Worm (Caenorhabditis elegans) whole organism, dauer: ENCODE results near the gene clec-153.

ENCODE experiments used
- unc-62 ChIP-seq: sonication (generic microtip); optimal IDR thresholded peaks from 2 replicates; lab custom pipeline; 2017; ENCODE audit warnings: missing biosample characterization, missing genetic modification reagents, missing genetic modification characterization

Gene clec-153

DNA sequence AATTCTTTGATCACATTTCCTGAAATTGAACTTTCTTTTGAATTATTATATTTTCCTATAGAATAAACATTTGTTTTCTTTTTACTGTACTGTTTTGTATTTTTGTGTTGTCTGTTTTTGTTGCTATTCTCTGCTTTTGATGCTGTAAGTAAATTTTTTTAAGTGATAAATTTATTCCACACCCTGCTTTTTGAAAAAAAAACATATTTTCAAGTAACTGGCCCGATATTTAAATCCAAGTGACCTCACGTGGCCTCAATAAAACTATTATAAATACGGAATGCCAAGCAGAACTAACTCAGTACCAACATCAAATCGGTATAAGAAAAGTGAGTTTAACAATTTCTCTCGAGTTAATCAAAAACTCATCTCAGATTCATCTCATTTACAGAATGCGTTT, 6.9 kb upstream of the clec-153 start, which contains the start of gene clec-151:
Gene clec-151, plus strand, starts transcription at position 301 of the 400 bp plus-strand sequence.
- TF ChIP-seq unc-62 (GFP tag; lab: Kevin White, UChicago), result no peak

DNA sequence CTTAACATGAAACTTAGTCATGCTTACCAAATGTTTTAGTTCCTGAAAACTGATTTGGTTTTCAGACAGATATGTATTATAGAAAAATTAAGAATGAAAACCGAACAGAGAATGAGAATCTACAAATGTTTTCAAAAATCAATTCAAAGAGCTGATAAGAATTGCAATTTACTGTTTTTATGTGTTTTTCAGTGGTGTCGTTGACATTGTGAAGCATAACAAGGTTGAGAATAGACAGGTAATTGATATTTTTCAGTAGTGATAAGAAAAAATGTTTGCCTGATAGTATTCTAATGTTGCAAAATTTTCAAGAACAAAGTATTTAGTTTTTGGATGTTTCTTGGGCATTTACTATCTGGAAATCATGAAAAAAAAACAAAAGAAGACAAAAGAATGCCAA, 8.2 kb downstream of the clec-153 start, which contains the start of gene pfas-1:
Gene pfas-1, minus strand, starts transcription at position 49 of the 400 bp plus-strand sequence.
- no peak for TF ChIP-seq unc-62 (GFP tag; lab: Kevin White, UChicago)

DNA sequence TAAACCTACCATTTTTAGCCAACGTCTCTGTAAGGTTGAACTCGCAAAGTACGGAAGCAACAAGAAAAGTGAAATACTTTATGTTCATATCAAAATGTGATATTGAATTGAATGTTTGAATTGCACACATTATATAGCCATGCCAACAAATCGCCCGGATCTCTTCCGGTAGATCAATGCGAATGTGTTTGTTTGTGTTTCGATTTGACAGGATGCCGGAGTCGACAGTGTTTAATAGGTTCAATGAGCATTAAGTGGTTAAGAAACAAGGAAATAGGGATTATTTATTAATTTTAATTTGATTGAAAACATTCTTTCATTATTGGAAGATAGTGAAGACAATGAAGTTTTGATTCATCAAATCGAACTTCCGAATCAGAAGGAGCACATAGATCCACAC, 11.2 kb downstream of the clec-153 start, which contains the start of gene pqn-29:
Gene pqn-29, minus strand, starts transcription at position 101 of the 400 bp plus-strand sequence.
- no peak for TF ChIP-seq unc-62 (GFP tag; lab: Kevin White, UChicago)

DNA sequence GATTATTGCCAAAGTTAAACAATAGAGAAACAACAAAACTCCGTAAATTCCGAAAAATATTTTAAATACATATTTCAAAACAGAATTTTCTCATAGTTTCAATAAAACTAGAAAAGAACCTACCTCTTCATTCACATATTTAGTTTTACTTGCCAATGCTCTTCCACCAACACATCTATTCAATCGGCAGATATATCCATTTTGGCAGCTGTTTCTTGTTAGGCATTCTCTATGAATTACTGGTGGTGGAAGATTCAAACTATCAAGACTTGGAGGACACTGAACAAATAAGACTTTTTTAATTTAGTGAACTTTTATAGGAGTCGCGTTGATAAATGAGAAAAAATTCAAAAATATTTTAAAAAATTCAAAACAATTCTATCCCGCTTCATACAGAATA, 12.3 kb downstream of the clec-153 start:
- no peak for TF ChIP-seq unc-62 (GFP tag; lab: Kevin White, UChicago)

DNA sequence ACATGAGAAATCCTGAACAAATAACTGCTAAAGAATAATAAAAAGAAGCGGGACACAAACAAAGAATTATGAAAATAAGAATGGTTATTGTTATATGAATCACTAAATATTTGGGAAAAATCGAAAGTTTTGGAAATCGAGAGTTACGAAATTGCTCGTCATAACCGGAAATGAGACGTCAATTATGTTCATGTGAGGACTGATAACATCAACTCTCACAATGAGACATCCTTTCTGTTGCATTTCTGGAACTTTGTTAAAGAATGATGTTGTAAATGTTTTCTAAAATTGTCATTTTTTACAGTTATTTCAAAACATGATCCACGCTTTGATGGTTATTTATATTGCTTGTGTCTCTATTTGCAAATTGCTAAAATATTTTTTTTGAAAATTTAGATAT, 12.8 kb downstream of the clec-153 start, which contains the start of gene T23F11.6:
Gene T23F11.6, minus strand, starts transcription at position 45 of the 400 bp plus-strand sequence.
- TF ChIP-seq unc-62 (GFP tag; lab: Kevin White, UChicago), result no peak

DNA sequence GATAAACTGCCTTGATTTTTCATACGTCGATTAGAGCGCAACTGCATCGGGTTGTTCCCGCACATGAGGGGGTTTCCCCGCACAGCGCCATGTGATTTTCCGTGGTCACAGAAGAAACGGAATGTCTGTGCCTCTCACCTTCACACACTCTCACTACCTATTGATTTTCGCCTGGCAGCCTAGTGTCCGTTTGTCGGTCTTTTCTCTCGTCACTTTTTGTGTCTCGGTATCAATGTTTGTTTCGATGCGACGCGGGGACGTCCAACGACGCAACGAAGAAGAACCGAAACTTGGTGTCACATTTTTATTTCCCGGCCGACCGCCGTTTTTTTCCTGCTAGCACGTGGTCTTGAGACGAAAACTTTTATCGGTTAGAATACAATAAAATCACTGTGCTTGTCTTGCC, 14.3 kb downstream of the clec-153 start:
- no peak for TF ChIP-seq unc-62 (GFP tag; lab: Kevin White, UChicago)

DNA sequence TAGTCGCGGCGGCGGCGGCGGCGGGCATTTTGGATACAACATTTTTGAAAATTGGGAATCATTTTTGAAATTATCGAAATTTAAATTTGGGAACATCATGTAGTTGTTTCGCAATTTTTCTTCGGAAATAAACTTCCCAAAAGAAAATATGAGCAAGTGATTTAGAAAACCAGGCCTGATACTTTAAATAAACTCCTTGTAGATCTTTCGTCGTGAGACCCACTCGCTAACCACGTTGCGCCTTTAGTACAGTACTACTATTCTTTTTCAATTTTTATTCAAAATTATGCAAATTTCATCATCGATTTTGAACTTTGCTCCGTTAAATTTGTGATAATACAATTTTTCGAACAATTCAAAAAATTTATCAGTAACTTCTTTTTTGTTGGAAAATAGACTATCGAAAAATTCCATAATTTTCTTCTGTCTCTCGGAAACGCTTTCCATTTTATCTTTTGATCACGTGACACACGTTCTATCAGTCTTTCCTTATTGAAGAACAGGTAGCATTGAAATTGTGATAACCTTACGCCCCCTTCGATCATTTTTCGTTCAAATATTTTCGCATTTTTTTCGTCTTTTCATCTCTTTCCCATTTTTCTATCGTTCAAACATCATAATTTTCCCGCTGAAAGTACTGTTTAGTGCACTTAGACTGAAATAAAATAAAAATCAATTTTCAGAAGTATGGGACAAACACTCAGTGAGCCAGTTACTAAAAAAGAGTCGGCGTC, 14.9 kb downstream of the clec-153 start, which contains the start of gene ppm-2:
Gene ppm-2, plus strand, starts transcription at position 684 of the 734 bp plus-strand sequence.
- no peak for TF ChIP-seq unc-62 (GFP tag; lab: Kevin White, UChicago)

DNA sequence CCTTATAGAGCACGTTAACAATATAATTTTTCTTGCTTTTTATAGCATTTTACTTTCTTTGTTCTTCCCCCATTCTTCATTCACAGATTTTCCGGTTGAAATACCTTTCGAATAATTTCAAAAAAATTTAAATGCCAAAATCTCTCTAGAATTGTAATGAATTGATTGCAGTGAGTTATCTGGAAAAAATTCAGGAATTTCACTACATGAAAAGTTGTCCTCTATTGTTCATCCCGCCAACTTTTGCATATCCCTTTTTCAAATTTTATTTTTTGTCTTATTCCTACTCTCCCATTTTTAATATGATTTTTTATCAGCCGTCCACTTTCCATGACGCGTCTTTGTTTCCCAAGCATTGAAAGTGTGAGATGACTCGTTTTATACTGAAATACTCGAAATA, 18.3 kb downstream of the clec-153 start:
- no peak for TF ChIP-seq unc-62 (GFP tag; lab: Kevin White, UChicago)

DNA sequence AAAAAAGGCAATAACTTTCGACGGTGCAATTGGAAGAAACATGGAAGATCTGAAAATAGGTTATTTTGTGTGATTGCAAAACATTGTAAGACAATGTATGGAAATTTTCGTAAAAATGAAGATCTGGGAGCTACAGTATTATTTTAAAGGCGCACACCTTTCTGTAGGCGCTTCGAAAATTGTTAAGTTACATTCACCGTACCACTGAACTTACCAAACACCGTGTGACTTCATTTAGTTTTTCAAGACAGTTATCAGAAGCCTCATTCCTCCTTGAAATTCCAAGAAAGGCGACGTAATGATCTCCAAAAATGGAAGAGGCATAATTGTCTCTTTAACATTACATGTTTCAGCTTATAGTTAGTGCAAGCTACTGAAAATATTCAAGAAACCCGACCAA, 18.9 kb downstream of the clec-153 start:
- TF ChIP-seq unc-62 (GFP tag; lab: Kevin White, UChicago), result no peak

DNA sequence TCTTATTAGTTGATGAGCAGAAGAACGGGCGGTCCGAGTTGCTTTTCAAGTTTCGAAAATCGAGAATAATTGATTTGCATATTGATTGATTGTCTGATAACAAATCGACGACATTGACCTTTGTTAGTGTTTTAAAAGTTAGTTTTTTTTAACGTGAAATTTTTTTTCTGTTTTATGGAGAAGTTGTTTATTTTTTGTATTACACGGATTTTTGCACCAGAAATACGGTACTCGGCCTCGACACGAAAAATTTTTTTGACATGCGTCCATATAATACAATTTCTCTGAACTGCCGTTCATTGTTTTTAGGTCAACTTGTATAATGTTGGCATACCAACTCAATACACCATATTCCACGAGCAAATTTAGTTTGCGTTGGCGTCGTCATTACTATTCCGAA, 20.4 kb downstream of the clec-153 start, which contains the start of gene T23F11.2:
Gene T23F11.2, minus strand, starts transcription at position 101 of the 400 bp plus-strand sequence.
- no peak for TF ChIP-seq unc-62 (GFP tag; lab: Kevin White, UChicago)

DNA sequence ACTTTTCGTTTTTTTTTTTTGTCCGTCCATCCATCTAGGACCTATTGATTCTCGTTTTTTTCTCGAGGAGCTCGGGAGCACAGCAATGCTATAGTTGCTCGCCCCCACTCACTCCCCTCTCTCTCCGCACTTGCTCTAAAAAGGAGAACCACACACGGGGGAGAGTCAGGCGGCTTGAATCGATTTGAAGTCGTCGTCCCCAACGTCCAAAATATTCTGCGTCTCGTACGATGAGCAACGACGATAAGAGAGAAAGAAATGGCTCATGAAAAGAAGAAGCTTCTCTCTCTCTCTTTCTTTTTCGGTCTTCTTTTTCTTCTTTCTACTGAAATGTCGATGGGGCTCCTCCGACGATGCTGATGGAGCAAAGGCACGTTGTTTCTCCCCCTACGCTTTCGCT, 21.4 kb downstream of the clec-153 start:
- no peak for TF ChIP-seq unc-62 (GFP tag; lab: Kevin White, UChicago)

DNA sequence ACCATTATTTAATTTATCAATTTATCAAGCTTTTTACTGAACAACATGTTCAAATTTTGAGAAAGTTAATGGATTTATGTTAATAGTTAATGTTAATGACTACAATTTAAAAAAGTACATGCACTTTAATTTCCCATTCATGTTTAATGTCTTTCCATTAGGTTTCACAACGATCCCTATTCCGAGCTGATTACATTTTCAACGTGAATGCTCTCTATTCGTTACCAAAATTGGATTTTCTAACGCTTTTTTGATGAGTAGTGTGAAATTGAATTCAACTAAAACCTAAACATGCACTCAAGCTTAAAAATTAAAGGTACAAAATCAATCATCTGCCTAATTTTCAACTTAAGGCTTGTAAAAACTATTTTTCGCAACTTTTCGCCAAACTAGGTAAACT, 22.3 kb downstream of the clec-153 start:
- TF ChIP-seq unc-62 (GFP tag; lab: Kevin White, UChicago), result no peak

DNA sequence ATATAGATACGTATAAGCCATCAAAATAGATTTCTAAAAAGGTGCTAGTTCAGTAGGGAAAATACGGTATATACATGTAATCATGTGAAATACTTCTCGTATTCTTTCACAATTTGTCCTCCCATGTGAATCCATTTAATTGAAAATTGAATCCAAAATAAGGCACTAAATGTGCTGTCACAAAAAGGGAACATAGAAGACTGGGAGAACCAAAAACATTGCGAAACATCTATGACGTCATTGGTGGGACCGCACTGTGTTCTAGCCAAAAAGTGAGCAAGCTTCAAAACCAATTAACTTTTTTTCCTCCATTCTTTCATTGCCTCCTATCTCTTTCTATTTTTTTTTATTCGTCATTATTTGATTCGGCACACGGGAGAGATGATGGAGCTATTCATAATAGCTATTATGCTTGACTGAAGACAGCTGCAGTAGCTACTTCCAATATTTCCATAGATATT, 23.4 kb downstream of the clec-153 start, which contains the start of gene cdka-1:
Gene cdka-1, plus strand, starts transcription at position 411 of the 461 bp plus-strand sequence.
- no peak for TF ChIP-seq unc-62 (GFP tag; lab: Kevin White, UChicago)

DNA sequence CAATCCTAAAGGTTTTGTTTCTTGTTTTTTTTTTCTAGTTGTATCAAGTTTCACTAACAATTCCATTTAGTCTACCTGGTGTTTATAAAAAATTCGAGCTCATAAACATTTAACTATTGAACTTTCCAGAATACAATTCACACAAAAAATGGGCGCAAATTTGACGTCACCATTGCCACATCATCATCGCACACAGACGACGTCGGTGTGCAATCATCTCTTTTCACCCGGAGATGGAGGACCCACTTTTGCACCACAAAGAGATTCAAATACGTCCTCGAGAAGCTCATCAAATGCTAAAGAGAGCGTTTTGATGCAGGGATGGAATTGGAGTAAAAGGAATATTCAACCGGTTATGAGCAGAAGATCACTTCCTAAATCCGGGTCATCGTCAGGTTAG, 24.4 kb downstream of the clec-153 start:
- no peak for TF ChIP-seq unc-62 (GFP tag; lab: Kevin White, UChicago)

DNA sequence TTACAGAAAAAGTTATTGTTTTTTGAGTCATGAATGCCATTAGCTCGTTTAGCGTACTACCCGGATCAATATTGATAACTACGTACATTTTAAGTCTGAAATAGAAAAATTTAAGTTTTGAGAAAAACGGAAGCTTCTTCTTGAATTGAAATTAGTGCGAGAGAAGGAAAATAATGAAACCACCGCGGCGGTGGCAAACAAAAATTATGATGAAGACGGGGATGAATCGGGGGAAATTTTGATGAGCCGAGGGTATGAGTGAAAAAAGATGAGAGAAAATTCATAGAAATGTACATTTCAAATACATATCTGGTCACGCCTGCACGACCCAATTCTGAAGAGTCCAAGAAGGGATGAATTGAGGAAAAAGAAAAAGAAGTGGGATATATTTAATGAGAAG, 30.2 kb downstream of the clec-153 start, which contains the start of gene T23F11.4:
Gene T23F11.4, minus strand, starts transcription at position 101 of the 400 bp plus-strand sequence.
- TF ChIP-seq unc-62 (GFP tag; lab: Kevin White, UChicago), result no peak

DNA sequence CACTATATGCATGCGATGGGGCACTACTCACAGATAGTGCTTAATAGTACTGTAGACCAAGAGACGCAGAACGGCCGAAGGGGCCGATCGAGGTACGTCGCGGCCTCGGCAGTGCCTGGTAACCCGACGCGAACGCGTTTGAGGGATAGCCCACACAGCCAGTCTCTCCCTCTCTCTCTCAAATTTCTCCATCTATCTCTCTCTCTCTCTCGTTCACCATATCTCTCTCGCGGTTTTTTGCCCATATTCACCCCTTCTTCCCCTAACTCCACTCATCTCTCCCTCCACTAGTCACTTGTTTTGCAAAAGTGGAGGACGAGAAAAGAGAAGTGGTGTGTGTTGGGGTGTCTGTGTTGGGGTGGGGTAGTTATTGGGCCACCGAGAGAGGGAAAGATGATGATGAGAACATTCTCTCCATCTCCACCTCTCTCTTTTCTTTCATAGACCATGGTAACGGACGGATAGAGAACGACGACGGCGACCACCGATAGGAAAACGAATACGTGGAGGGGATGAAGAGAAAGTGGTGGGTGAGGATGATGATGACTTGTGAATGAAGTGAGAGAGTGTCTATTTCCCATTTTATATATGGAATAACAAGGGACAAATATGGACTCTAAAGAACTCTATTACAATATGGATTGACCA, 31.8 kb downstream of the clec-153 start:
- no peak for TF ChIP-seq unc-62 (GFP tag; lab: Kevin White, UChicago)
